Fruit fly (Drosophila melanogaster) whole organism, embryonic: Measurements from ENCODE around the gene Dph5.
A peak's percentile ranks its signal among the peaks of the same experiment; 100 is the strongest.

Experiments
- ATbp ChIP-seq: fragments of 200-800 bp; sonication (Bioruptor generic); optimal IDR thresholded peaks from 2 replicates; lab custom pipeline; 2017; ENCODE audit warnings: missing biosample characterization, mild to moderate bottlenecking, missing genetic modification characterization, missing genetic modification reagents
- Atf-2 ChIP-seq: fragments of 200-800 bp; sonication (Bioruptor generic); optimal IDR thresholded peaks from 2 replicates; lab custom pipeline; 2016; ENCODE audit warnings: missing biosample characterization, missing genetic modification characterization
- CG11696 ChIP-seq: fragments of 200-800 bp; sonication (Bioruptor generic); IDR thresholded peaks from 2 replicates; pipeline ENCODE4 v1.3.6; 2022; ENCODE audit warnings: missing biosample characterization, missing genetic modification characterization
- CG12769 ChIP-seq: fragments of 200-800 bp; sonication (Bioruptor generic); optimal IDR thresholded peaks from 2 replicates; lab custom pipeline; 2019; ENCODE audit warnings: missing biosample characterization, mild to moderate bottlenecking, missing genetic modification characterization, moderate library complexity
- CG15011 ChIP-seq: fragments of 200-800 bp; sonication (Bioruptor generic); optimal IDR thresholded peaks from 3 replicates; lab custom pipeline; 2018; ENCODE audit warnings: missing biosample characterization, mild to moderate bottlenecking, missing genetic modification characterization
- CG16813 ChIP-seq: fragments of 200-800 bp; sonication (Bioruptor generic); IDR thresholded peaks from 3 replicates; pipeline ENCODE4 v1.3.6; 2022; ENCODE audit warnings: missing biosample characterization, missing genetic modification characterization; ENCODE audit not compliant: partially characterized antibody
- CG17328 ChIP-seq: fragments of 200-800 bp; sonication (Bioruptor generic); IDR thresholded peaks from 2 replicates; pipeline ENCODE4 v1.3.6; 2022; ENCODE audit warnings: missing biosample characterization, missing genetic modification characterization
- CG18599 ChIP-seq: fragments of 200-800 bp; sonication (Bioruptor generic); optimal IDR thresholded peaks from 3 replicates; lab custom pipeline; 2017; ENCODE audit warnings: missing biosample characterization, missing genetic modification characterization, mild to moderate bottlenecking, moderate library complexity, missing genetic modification reagents
- CG2678 ChIP-seq: fragments of 200-800 bp; sonication (Bioruptor generic); optimal IDR thresholded peaks from 3 replicates; lab custom pipeline; 2019; ENCODE audit warnings: missing biosample characterization, mild to moderate bottlenecking, missing genetic modification characterization, moderate library complexity
- CG2712 ChIP-seq: fragments of 200-800 bp; optimal IDR thresholded peaks from 3 replicates; lab custom pipeline; 2019; ENCODE audit warnings: missing biosample characterization, mild to moderate bottlenecking, missing genetic modification characterization, moderate library complexity
- CG30431 ChIP-seq: fragments of 200-800 bp; sonication (Bioruptor generic); optimal IDR thresholded peaks from 2 replicates; lab custom pipeline; 2017; ENCODE audit warnings: missing biosample characterization, missing genetic modification characterization
- CG31365 ChIP-seq: fragments of 200-800 bp; sonication (Bioruptor generic); optimal IDR thresholded peaks from 2 replicates; lab custom pipeline; 2018; ENCODE audit warnings: missing biosample characterization, mild to moderate bottlenecking, missing genetic modification characterization
- CG33557 ChIP-seq: fragments of 200-800 bp; sonication (Bioruptor generic); optimal IDR thresholded peaks from 2 replicates; lab custom pipeline; 2019; ENCODE audit warnings: missing biosample characterization, mild to moderate bottlenecking, missing genetic modification characterization, moderate library complexity
- CG34422 ChIP-seq: fragments of 200-800 bp; sonication (Bioruptor generic); IDR thresholded peaks from 3 replicates; pipeline ENCODE4 v1.3.6; 2022; ENCODE audit warnings: missing biosample characterization, missing genetic modification characterization
- CG3847 ChIP-seq: fragments of 200-800 bp; sonication (Bioruptor generic); IDR thresholded peaks from 2 replicates; pipeline ENCODE4 v1.3.6; 2022; ENCODE audit warnings: missing biosample characterization, missing genetic modification characterization
- CG6683 ChIP-seq: fragments of 200-800 bp; sonication (Bioruptor generic); optimal IDR thresholded peaks from 2 replicates; lab custom pipeline; 2017; ENCODE audit warnings: missing biosample characterization, mild to moderate bottlenecking, missing genetic modification characterization, missing genetic modification reagents
- CG8765 ChIP-seq: fragments of 200-800 bp; sonication (Bioruptor generic); IDR thresholded peaks from 2 replicates; pipeline ENCODE4 v1.3.6; 2022; ENCODE audit warnings: missing biosample characterization, missing genetic modification characterization
- D19A ChIP-seq: fragments of 200-800 bp; optimal IDR thresholded peaks from 3 replicates; lab custom pipeline; 2019; ENCODE audit warnings: missing biosample characterization, mild to moderate bottlenecking, missing genetic modification characterization, moderate library complexity
- Deaf1 ChIP-seq: fragments of 200-800 bp; optimal IDR thresholded peaks from 3 replicates; lab custom pipeline; 2019; ENCODE audit warnings: missing biosample characterization, mild to moderate bottlenecking, missing genetic modification characterization, moderate library complexity
- Dip3 ChIP-seq: fragments of 200-800 bp; sonication (Bioruptor generic); optimal IDR thresholded peaks from 3 replicates; lab custom pipeline; 2016; ENCODE audit warnings: missing biosample characterization, missing genetic modification characterization
- Doc2 ChIP-seq: fragments of 200-800 bp; sonication (Bioruptor generic); IDR thresholded peaks from 2 replicates; pipeline ENCODE4 v1.3.6; 2022; ENCODE audit warnings: missing biosample characterization, missing genetic modification characterization
- Drgx ChIP-seq: fragments of 200-800 bp; sonication (Bioruptor generic); IDR thresholded peaks from 2 replicates; pipeline ENCODE4 v1.3.6; 2022; ENCODE audit warnings: missing biosample characterization, missing genetic modification characterization
- Fer3 ChIP-seq: fragments of 200-800 bp; sonication (Bioruptor generic); optimal IDR thresholded peaks from 2 replicates; lab custom pipeline; 2018; ENCODE audit warnings: missing biosample characterization, mild to moderate bottlenecking, missing genetic modification characterization, moderate library complexity
- Hr51 ChIP-seq, 2 experiments: fragments of 200-800 bp; sonication (Bioruptor generic); optimal IDR thresholded peaks; 2 replicates in 1 of 2; 3 replicates in 1 of 2; lab custom pipeline; 2016 to 2018; ENCODE audit warnings: missing biosample characterization in 2 of 2, missing genetic modification characterization in 2 of 2, mild to moderate bottlenecking in 1 of 2, moderate library complexity in 1 of 2
- MBD-R2 ChIP-seq: fragments of 200-800 bp; sonication (Bioruptor generic); IDR thresholded peaks from 2 replicates; pipeline ENCODE4 v1.3.6; 2022; ENCODE audit warnings: missing biosample characterization, missing genetic modification characterization
- Mad ChIP-seq: fragments of 200-800 bp; sonication (Bioruptor generic); optimal IDR thresholded peaks from 2 replicates; lab custom pipeline; 2016; ENCODE audit warnings: missing biosample characterization, missing genetic modification characterization
- NC2α ChIP-seq: fragments of 200-800 bp; sonication (Bioruptor generic); optimal IDR thresholded peaks from 2 replicates; lab custom pipeline; 2016; ENCODE audit warnings: missing biosample characterization, missing genetic modification characterization
- NK7.1 ChIP-seq: fragments of 200-800 bp; sonication (Bioruptor generic); optimal IDR thresholded peaks from 3 replicates; lab custom pipeline; 2016; ENCODE audit warnings: missing biosample characterization, missing genetic modification characterization
- Taf1 ChIP-seq: fragments of 200-800 bp; sonication (Bioruptor generic); IDR thresholded peaks from 2 replicates; pipeline ENCODE4 v1.3.6; 2022; ENCODE audit warnings: missing biosample characterization, missing genetic modification characterization
- al ChIP-seq: fragments of 200-800 bp; sonication (Bioruptor generic); IDR thresholded peaks from 2 replicates; pipeline ENCODE4 v1.3.6; 2022; ENCODE audit warnings: missing biosample characterization, missing genetic modification characterization
- az2 ChIP-seq: fragments of 200-800 bp; sonication (Bioruptor generic); optimal IDR thresholded peaks from 3 replicates; lab custom pipeline; 2016; ENCODE audit warnings: missing biosample characterization, missing genetic modification characterization
- bowl ChIP-seq: fragments of 200-800 bp; sonication (Bioruptor generic); IDR thresholded peaks from 2 replicates; pipeline ENCODE4 v1.3.6; 2022; ENCODE audit warnings: missing biosample characterization, missing genetic modification characterization
- chm ChIP-seq: fragments of 200-800 bp; sonication (Bioruptor generic); IDR thresholded peaks from 2 replicates; pipeline ENCODE4 v1.3.6; 2022; ENCODE audit warnings: missing biosample characterization, missing genetic modification characterization
- ci ChIP-seq: fragments of 200-800 bp; sonication (Bioruptor generic); IDR thresholded peaks from 3 replicates; pipeline ENCODE4 v1.3.6; 2022; ENCODE audit warnings: missing biosample characterization, missing genetic modification characterization
- dmrt11E ChIP-seq: fragments of 200-800 bp; sonication (Bioruptor generic); optimal IDR thresholded peaks from 3 replicates; lab custom pipeline; 2018; ENCODE audit warnings: missing biosample characterization, mild to moderate bottlenecking, missing genetic modification characterization, moderate library complexity
- dpn ChIP-seq, 2 experiments: fragments of 200-800 bp; sonication (Bioruptor generic); optimal IDR thresholded peaks; 3 replicates each; lab custom pipeline; 2016; ENCODE audit warnings: missing biosample characterization in 2 of 2, missing genetic modification characterization in 2 of 2
- ham ChIP-seq: fragments of 200-800 bp; sonication (Bioruptor generic); IDR thresholded peaks from 2 replicates; pipeline ENCODE4 v1.3.6; 2022; ENCODE audit warnings: missing biosample characterization, missing genetic modification characterization
- ken ChIP-seq: fragments of 200-800 bp; sonication (Bioruptor generic); IDR thresholded peaks from 3 replicates; pipeline ENCODE4 v1.3.6; 2022; ENCODE audit warnings: missing biosample characterization, missing genetic modification characterization
- kni ChIP-seq: fragments of 200-800 bp; sonication (Bioruptor generic); optimal IDR thresholded peaks from 3 replicates; lab custom pipeline; 2017; ENCODE audit warnings: mild to moderate bottlenecking, missing biosample characterization, missing genetic modification reagents, missing genetic modification characterization
- oc ChIP-seq: fragments of 200-800 bp; sonication (Bioruptor generic); optimal IDR thresholded peaks from 2 replicates; lab custom pipeline; 2018; ENCODE audit warnings: missing biosample characterization, mild to moderate bottlenecking, missing genetic modification characterization, moderate library complexity
- org-1 ChIP-seq: fragments of 200-800 bp; sonication (Bioruptor generic); optimal IDR thresholded peaks from 2 replicates; lab custom pipeline; 2017; ENCODE audit warnings: missing biosample characterization, missing genetic modification characterization
- p53 ChIP-seq: fragments of 200-800 bp; sonication (Bioruptor generic); optimal IDR thresholded peaks from 2 replicates; lab custom pipeline; 2016; ENCODE audit warnings: missing biosample characterization, missing genetic modification characterization
- pnt ChIP-seq: fragments of 200-800 bp; sonication (Bioruptor generic); optimal IDR thresholded peaks from 3 replicates; lab custom pipeline; 2016; ENCODE audit warnings: missing biosample characterization, missing genetic modification characterization
- pros ChIP-seq: fragments of 200-800 bp; sonication (Bioruptor generic); optimal IDR thresholded peaks from 3 replicates; lab custom pipeline; 2019; ENCODE audit warnings: missing biosample characterization, mild to moderate bottlenecking, missing genetic modification characterization, moderate library complexity
- repo ChIP-seq: fragments of 200-800 bp; sonication (Bioruptor generic); optimal IDR thresholded peaks from 2 replicates; lab custom pipeline; 2016; ENCODE audit warnings: missing biosample characterization, missing genetic modification characterization
- sens ChIP-seq: fragments of 200-800 bp; sonication (Bioruptor generic); peaks from one replicate; lab custom pipeline; 2016; ENCODE audit warnings: missing biosample characterization, missing genetic modification characterization
- seq ChIP-seq: fragments of 200-800 bp; sonication (Bioruptor generic); IDR thresholded peaks from 2 replicates; pipeline ENCODE4 v1.3.6; 2022; ENCODE audit warnings: missing biosample characterization, missing genetic modification characterization
- stwl ChIP-seq: fragments of 200-800 bp; sonication (Bioruptor generic); optimal IDR thresholded peaks from 3 replicates; lab custom pipeline; 2018; ENCODE audit warnings: missing biosample characterization, mild to moderate bottlenecking, missing genetic modification characterization, moderate library complexity
- tup ChIP-seq: fragments of 200-800 bp; sonication (Bioruptor generic); optimal IDR thresholded peaks from 2 replicates; lab custom pipeline; 2016; ENCODE audit warnings: missing biosample characterization, mild to moderate bottlenecking, missing genetic modification characterization, moderate library complexity
- vnd ChIP-seq: fragments of 200-800 bp; sonication (Bioruptor generic); IDR thresholded peaks from 3 replicates; pipeline ENCODE4 v1.3.6; 2022; ENCODE audit warnings: missing biosample characterization, missing genetic modification characterization; ENCODE audit not compliant: partially characterized antibody

The Dph5 gene

dm6 chr3R:22626334-22626688 lies 43.3 kb upstream of the Dph5 start (continued):
- TF ChIP-seq NK7.1 (no peak), vnd (GFP tag; lab: Robert Waterston, UW) (no peak), dmrt11E (tag; lab: Kevin White, UChicago) (no peak), CG8765 (no peak), CG12769 (no peak), tup (GFP tag; lab: Kevin White, UChicago) (no peak), chm (GFP tag; lab: Robert Waterston, UW) (peak; percentile 61), sens (GFP tag; lab: Kevin White, UChicago) (peak; percentile 72), CG17328 (GFP tag; lab: Robert Waterston, UW) (0 out of 2 replicates have a peak, but pooled peaks have one; percentile 10), seq (no peak), kni (GFP tag; lab: Kevin White, UChicago) (no peak), oc (tag; lab: Kevin White, UChicago) (no peak), bowl (GFP tag; lab: Robert Waterston, UW) (no peak), NC2α (GFP tag; lab: Kevin White, UChicago) (no peak), CG30431 (GFP tag; lab: Kevin White, UChicago) (no peak), ham (GFP tag; lab: Robert Waterston, UW) (no peak), p53 (GFP tag; lab: Kevin White, UChicago) (no peak), CG2678 (no peak), CG6683 (no peak), CG34422 (GFP tag; lab: Robert Waterston, UW) (no peak), pnt (GFP tag; lab: Kevin White, UChicago) (no peak), CG33557 (GFP tag; lab: Kevin White, UChicago) (no peak), Fer3 (tag; lab: Kevin White, UChicago) (no peak)

- TF ChIP-seq pros (GFP tag; lab: Kevin White, UChicago) (no peak), CG18599 (no peak), Doc2 (GFP tag; lab: Robert Waterston, UW) (no peak), org-1 (GFP tag; lab: Kevin White, UChicago) (peak; percentile 2), Atf-2 (GFP tag; lab: Kevin White, UChicago) (no peak), ken (GFP tag; lab: Robert Waterston, UW) (no peak), Hr51 (GFP tag; optimal IDR thresholded peaks at IDR 0.05; lab: Kevin White, UChicago) (peak in 1 of 2 experiments; percentile 47), Drgx (GFP tag; lab: Robert Waterston, UW) (no peak), CG2712 (peak; percentile 74), Taf1 (GFP tag; lab: Robert Waterston, UW) (no peak), dpn (GFP tag; optimal IDR thresholded peaks at IDR 0.05; lab: Kevin White, UChicago) (peak in 1 of 2 experiments; percentile 13), MBD-R2 (GFP tag; lab: Robert Waterston, UW) (no peak), Mad (no peak), NC2α (GFP tag; lab: Kevin White, UChicago) (no peak), CG11696 (GFP tag; lab: Robert Waterston, UW) (peak; percentile 70), CG33557 (GFP tag; lab: Kevin White, UChicago) (peak; percentile 8), ATbp (GFP tag; lab: Kevin White, UChicago) (peak; percentile 31), D19A (tag; lab: Kevin White, UChicago) (peak; percentile 60), ci (GFP tag; lab: Robert Waterston, UW) (no peak), repo (GFP tag; lab: Kevin White, UChicago) (no peak), Dip3 (GFP tag; lab: Kevin White, UChicago) (no peak), az2 (peak; percentile 58), al (no peak), Deaf1 (tag; lab: Kevin White, UChicago) (no peak), CG15011 (peak; percentile 23), CG31365 (no peak), CG16813 (GFP tag; lab: Robert Waterston, UW) (no peak), stwl (tag; lab: Kevin White, UChicago) (no peak), CG3847 (GFP tag; lab: Robert Waterston, UW) (0 out of 2 replicates have a peak, but pooled peaks have one; percentile 14)
These were observed 42.7 kb upstream of the Dph5 start for dm6 chr3R:22625514-22626333.
